Worm (Caenorhabditis elegans) whole organism, L2 larva: Measurements from ENCODE around the gene Y69A2AR.22.

Experiments
- C34F6.9 ChIP-seq: fragments of 150-350 bp; optimal IDR thresholded peaks from 2 replicates; lab custom pipeline; 2014; ENCODE audit warnings: missing biosample characterization, missing genetic modification characterization
- F13H6.1 ChIP-seq: sonication (generic microtip); optimal IDR thresholded peaks from 2 replicates; lab custom pipeline; 2016; ENCODE audit warnings: missing genetic modification characterization, missing compliant biosample characterization
- R02D3.7 ChIP-seq: fragments of 150-350 bp; optimal IDR thresholded peaks from 2 replicates; lab custom pipeline; 2014; ENCODE audit warnings: missing biosample characterization, missing genetic modification characterization
- Y55F3AM.14 ChIP-seq: fragments of 200-800 bp; sonication (Bioruptor generic); optimal IDR thresholded peaks from 2 replicates; lab custom pipeline; 2018; ENCODE audit warnings: mild to moderate bottlenecking, missing genetic modification characterization, missing compliant biosample characterization
- ZK546.5 ChIP-seq: sonication (generic microtip); optimal IDR thresholded peaks from 2 replicates; lab custom pipeline; 2017; ENCODE audit warnings: missing biosample characterization, missing genetic modification characterization
- alr-1 ChIP-seq: fragments of 150-350 bp; optimal IDR thresholded peaks from 2 replicates; lab custom pipeline; 2014; ENCODE audit warnings: missing biosample characterization, missing genetic modification characterization
- aly-2 ChIP-seq: fragments of 150-350 bp; optimal IDR thresholded peaks from 2 replicates; lab custom pipeline; 2014; ENCODE audit warnings: missing biosample characterization, missing genetic modification characterization
- ama-1 ChIP-seq: fragments of 150-350 bp; optimal IDR thresholded peaks from 2 replicates; lab custom pipeline; 2018; ENCODE audit warnings: inconsistent platforms
- dmd-4 ChIP-seq: sonication (generic microtip); optimal IDR thresholded peaks from 2 replicates; lab custom pipeline; 2017; ENCODE audit warnings: missing biosample characterization, missing genetic modification characterization
- elt-3 ChIP-seq: sonication (generic microtip); optimal IDR thresholded peaks from 2 replicates; lab custom pipeline; 2017; ENCODE audit warnings: missing biosample characterization, missing genetic modification characterization
- fos-1 ChIP-seq: fragments of 150-350 bp; optimal IDR thresholded peaks from 2 replicates; lab custom pipeline; 2014; ENCODE audit warnings: missing biosample characterization, missing genetic modification characterization
- gmeb-1 ChIP-seq: fragments of 150-350 bp; optimal IDR thresholded peaks from 2 replicates; lab custom pipeline; 2014; ENCODE audit warnings: missing biosample characterization, missing genetic modification characterization
- lin-11 ChIP-seq: fragments of 150-350 bp; sonication (generic microtip); optimal IDR thresholded peaks from 2 replicates; lab custom pipeline; 2014; ENCODE audit warnings: missing biosample characterization, missing genetic modification characterization, inconsistent platforms, mixed read lengths
- lin-39 ChIP-seq: fragments of 150-350 bp; optimal IDR thresholded peaks from 2 replicates; lab custom pipeline; 2014; ENCODE audit warnings: missing biosample characterization, missing genetic modification reagents, missing genetic modification characterization
- lsy-2 ChIP-seq, 2 experiments: fragments of 150-350 bp in 1 of 2; sonication (generic microtip) in 1 of 2; optimal IDR thresholded peaks; 2 replicates each; lab custom pipeline; 2014 to 2017; ENCODE audit warnings: missing biosample characterization in 2 of 2, missing genetic modification characterization in 2 of 2
- mab-5 ChIP-seq: fragments of 150-350 bp; optimal IDR thresholded peaks from 2 replicates; lab custom pipeline; 2014; ENCODE audit warnings: missing biosample characterization, missing genetic modification characterization
- mbf-1 ChIP-seq: sonication (generic microtip); optimal IDR thresholded peaks from 2 replicates; lab custom pipeline; 2017; ENCODE audit warnings: missing biosample characterization, missing genetic modification characterization
- mdl-1 ChIP-seq, 2 experiments: fragments of 150-350 bp in 1 of 2; sonication (generic microtip) in 1 of 2; optimal IDR thresholded peaks; 2 replicates each; lab custom pipeline; 2017; ENCODE audit warnings: missing biosample characterization in 2 of 2, missing genetic modification characterization in 2 of 2
- nhr-11 ChIP-seq: fragments of 150-350 bp; optimal IDR thresholded peaks from 2 replicates; lab custom pipeline; 2014; ENCODE audit warnings: missing biosample characterization, missing genetic modification characterization
- nhr-12 ChIP-seq: fragments of 150-350 bp; optimal IDR thresholded peaks from 2 replicates; lab custom pipeline; 2014; ENCODE audit warnings: missing biosample characterization, missing genetic modification characterization
- nhr-21 ChIP-seq: fragments of 150-350 bp; optimal IDR thresholded peaks from 2 replicates; lab custom pipeline; 2014; ENCODE audit warnings: missing biosample characterization, missing genetic modification characterization
- nhr-23 ChIP-seq: fragments of 150-350 bp; optimal IDR thresholded peaks from 2 replicates; lab custom pipeline; 2014; ENCODE audit warnings: missing biosample characterization, missing genetic modification reagents, missing genetic modification characterization
- nhr-25 ChIP-seq: fragments of 150-350 bp; sonication (generic microtip); optimal IDR thresholded peaks from 3 replicates; lab custom pipeline; 2014; ENCODE audit warnings: missing biosample characterization, missing genetic modification characterization
- peb-1 ChIP-seq: fragments of 150-350 bp; optimal IDR thresholded peaks from 2 replicates; lab custom pipeline; 2014; ENCODE audit warnings: missing biosample characterization, missing genetic modification characterization
- skn-1 ChIP-seq: sonication (generic microtip); optimal IDR thresholded peaks from 2 replicates; lab custom pipeline; 2017; ENCODE audit warnings: missing biosample characterization, missing genetic modification characterization
- sma-9 ChIP-seq, 2 experiments: fragments of 150-350 bp in 1 of 2; sonication (generic microtip) in 1 of 2; optimal IDR thresholded peaks; 2 replicates each; lab custom pipeline; 2014 to 2016; ENCODE audit warnings: missing genetic modification characterization in 2 of 2, mild to moderate bottlenecking in 1 of 2, missing biosample characterization in 1 of 2, missing compliant biosample characterization in 1 of 2, missing genetic modification reagents in 1 of 2, moderate library complexity in 1 of 2
- unc-39 ChIP-seq: fragments of 150-350 bp; optimal IDR thresholded peaks from 2 replicates; lab custom pipeline; 2014; ENCODE audit warnings: missing biosample characterization, missing genetic modification characterization
- unc-55 ChIP-seq: fragments of 150-350 bp; sonication (generic microtip); optimal IDR thresholded peaks from 3 replicates; lab custom pipeline; 2014; ENCODE audit warnings: missing biosample characterization, missing genetic modification reagents, missing genetic modification characterization
- unc-62 ChIP-seq: fragments of 150-350 bp; optimal IDR thresholded peaks from 2 replicates; lab custom pipeline; 2014; ENCODE audit warnings: missing biosample characterization, missing genetic modification reagents, missing genetic modification characterization
- zag-1 ChIP-seq: fragments of 150-350 bp; optimal IDR thresholded peaks from 2 replicates; lab custom pipeline; 2014; ENCODE audit warnings: missing biosample characterization, missing genetic modification characterization
- ztf-1 ChIP-seq: fragments of 200-800 bp; sonication (Bioruptor generic); conservative IDR thresholded peaks from 2 replicates; pipeline ENCODE4 v1.3.6; 2022; ENCODE audit warnings: missing genetic modification characterization, missing compliant biosample characterization

The Y69A2AR.22 gene

DNA sequence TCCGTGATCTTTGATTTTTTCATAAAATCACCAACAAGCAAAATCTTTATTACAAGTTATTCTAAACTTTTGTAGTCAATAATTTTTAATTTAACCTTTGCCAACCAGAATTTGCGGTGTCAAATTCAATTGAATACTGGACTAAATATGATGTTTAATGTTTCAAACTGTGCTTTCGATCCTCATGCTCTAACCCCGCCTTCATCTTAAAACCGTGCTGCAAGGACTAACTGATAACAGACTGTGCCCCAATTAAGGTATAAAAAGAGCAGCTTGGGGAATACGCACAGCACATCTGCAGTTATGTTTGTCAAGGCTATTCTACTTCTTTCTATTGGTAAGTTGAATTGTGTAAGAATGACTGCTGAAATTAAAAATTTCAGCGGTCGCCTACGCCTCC lies 40.3 kb downstream of the Y69A2AR.22 start, which contains the start of gene ilys-2:
TSS of gene ilys-2 (plus strand) at position 301 of the 400 bp plus-strand sequence.
- TF ChIP-seq C34F6.9 (tag; lab: Kevin White, UChicago), result no peak
- no peak for TF ChIP-seq Y55F3AM.14 (GFP tag; lab: Kevin White, UChicago)
- TF ChIP-seq unc-62, result no peak
- TF ChIP-seq unc-55, result no peak
- no peak for TF ChIP-seq nhr-23

DNA sequence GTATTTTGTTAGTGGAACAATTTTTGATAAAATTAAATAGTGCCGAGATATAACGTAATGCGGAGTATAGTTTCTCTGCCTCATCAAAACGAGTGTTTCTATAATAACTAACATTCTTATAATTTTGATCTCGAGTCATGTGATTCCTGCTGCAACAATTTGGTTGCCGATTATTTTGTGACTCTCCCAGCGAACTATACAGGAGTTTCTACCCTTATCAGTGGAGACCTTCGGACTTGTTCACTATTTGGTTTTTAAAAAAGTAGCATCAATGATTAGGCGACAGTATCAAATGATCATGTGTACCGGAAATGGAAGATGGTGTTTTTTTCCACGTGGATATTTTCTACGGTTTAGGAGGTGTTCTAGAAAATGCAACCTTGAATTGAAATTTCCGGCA lies 41.5 kb downstream of the Y69A2AR.22 start:
- no peak for TF ChIP-seq nhr-23
- peak; percentile 19 for TF ChIP-seq fos-1 (tag; lab: Kevin White, UChicago)
- TF ChIP-seq gmeb-1 (tag; lab: Kevin White, UChicago), result peak; percentile 14
- no peak for TF ChIP-seq aly-2 (tag; lab: Kevin White, UChicago)
- peak; percentile 31 for TF ChIP-seq sma-9 (GFP tag; optimal IDR thresholded peaks at IDR 0.05; lab: Kevin White, UChicago)
- no peak for TF ChIP-seq sma-9 (tag; optimal IDR thresholded peaks at IDR 0.05; lab: Kevin White, UChicago)
- TF ChIP-seq, all 48 proteins: peak for 3

DNA sequence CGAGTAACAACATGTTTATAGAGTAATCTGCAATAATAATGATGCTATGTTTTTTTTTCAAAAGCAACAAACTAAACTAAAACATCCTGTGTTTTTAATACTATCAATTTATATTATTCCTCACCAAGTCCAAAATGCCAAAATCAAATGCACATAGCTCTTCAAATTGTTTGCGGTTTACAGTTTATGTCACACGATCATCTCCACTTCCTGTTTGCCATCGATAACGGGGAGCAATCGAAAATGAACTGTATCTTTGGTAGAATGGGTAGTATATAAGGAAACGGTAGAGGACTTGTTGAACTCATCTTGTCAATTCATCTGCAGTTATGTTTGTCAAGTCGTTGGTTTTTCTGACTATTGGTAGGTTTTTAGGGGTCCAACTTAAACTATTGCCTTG lies 43.6 kb downstream of the Y69A2AR.22 start, which contains the start of gene ilys-3:
TSS of gene ilys-3 (plus strand) at position 301 of the 400 bp plus-strand sequence.
- TF ChIP-seq nhr-25 (tag; lab: Kevin White, UChicago) (no peak), ztf-1 (no peak), skn-1 (no peak), mbf-1 (no peak)

DNA sequence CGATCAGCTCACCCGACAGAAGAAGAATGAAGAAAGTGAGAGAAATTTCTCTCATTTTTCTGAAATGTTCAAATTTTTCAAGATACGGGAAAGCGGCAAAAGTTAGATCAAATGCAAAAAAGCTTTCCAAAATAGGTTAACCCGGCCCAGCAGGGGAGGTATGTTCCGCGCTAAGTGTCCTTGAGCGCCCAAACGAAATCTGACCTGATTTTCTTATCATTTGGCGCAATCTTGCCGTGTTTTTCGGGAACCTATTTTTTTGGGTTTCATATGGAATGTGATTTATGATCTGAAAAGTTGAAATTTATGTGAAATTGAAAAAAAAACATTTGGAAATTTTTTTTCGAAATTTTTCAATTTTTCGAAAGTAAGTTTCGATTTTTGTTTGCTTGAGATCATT lies 44.4 kb downstream of the Y69A2AR.22 start, which contains the start of gene cdh-10:
TSS of gene cdh-10 (minus strand) at position 59 of the 400 bp plus-strand sequence.
- no peak for TF ChIP-seq elt-3 (tag; lab: Kevin White, UChicago)
- no peak for TF ChIP-seq mdl-1 (tag; optimal IDR thresholded peaks at IDR 0.05; lab: Kevin White, UChicago)
- no peak for TF ChIP-seq ZK546.5 (tag; lab: Kevin White, UChicago)
- TF ChIP-seq dmd-4 (tag; lab: Kevin White, UChicago), result no peak
- TF ChIP-seq, all 48 proteins: peak for 0

DNA sequence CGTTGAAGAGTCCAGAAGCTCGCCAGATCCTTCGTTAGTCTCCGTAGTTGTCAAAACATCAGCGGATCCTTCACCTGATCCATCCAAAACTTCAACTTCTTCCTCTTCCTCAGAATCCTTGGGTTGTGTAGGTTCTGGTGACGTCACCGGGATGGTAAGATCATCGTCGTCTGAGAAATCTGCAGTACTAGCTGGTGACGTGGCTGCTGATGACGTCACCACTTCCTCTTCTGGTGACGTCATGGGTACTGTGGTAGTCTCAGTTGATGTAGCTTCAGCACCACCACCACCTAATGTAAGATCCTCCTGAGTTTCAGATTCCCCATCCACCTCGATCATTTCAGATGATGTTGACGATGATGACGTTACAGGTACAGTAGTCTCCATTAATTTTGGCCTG lies 46.3 kb downstream of the Y69A2AR.22 start:
- TF ChIP-seq unc-39 (tag; lab: Kevin White, UChicago), result no peak
- no peak for TF ChIP-seq nhr-25 (tag; lab: Kevin White, UChicago)
- no peak for TF ChIP-seq nhr-21 (tag; lab: Kevin White, UChicago)
- TF ChIP-seq zag-1 (tag; lab: Kevin White, UChicago), result no peak
- TF ChIP-seq R02D3.7 (tag; lab: Kevin White, UChicago), result no peak
- no peak for TF ChIP-seq lin-11 (tag; lab: Kevin White, UChicago)
- TF ChIP-seq Y55F3AM.14 (GFP tag; lab: Kevin White, UChicago), result no peak
- TF ChIP-seq lin-39 (tag; lab: Kevin White, UChicago), result no peak
- no peak for TF ChIP-seq gmeb-1 (tag; lab: Kevin White, UChicago)
- no peak for TF ChIP-seq elt-3 (tag; lab: Kevin White, UChicago)
- TF ChIP-seq nhr-12, result no peak
- no peak for TF ChIP-seq nhr-23
- TF ChIP-seq unc-62, result no peak
- no peak for TF ChIP-seq ama-1 (lab: Kevin White, UChicago)

DNA sequence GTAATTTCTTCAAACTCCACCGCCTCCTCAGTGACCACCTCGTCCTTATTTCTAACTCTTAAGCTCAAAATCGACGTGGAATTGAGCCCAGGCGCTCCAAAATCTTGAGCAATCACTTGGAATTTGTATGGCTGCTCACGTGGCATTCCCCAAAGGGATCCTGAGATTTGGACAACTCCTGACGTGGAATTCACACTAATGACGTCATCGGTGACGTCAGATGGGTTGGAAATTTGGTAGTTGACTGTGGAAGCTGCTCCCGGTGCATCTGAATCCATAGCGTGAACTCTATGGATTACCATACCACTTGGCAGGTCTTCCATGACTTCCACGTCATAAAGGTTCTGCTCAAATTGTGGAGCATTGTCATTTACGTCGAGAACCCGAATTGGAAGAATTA lies 52.6 kb downstream of the Y69A2AR.22 start:
- TF ChIP-seq nhr-21 (tag; lab: Kevin White, UChicago), result no peak
- TF ChIP-seq F13H6.1, result no peak
- no peak for TF ChIP-seq mab-5 (tag; lab: Kevin White, UChicago)
- no peak for TF ChIP-seq lin-39 (tag; lab: Kevin White, UChicago)
- TF ChIP-seq peb-1 (tag; lab: Kevin White, UChicago), result no peak
- no peak for TF ChIP-seq alr-1 (tag; lab: Kevin White, UChicago)
- TF ChIP-seq lsy-2 (tag; optimal IDR thresholded peaks at IDR 0.05; lab: Kevin White, UChicago), result no peak
- TF ChIP-seq gmeb-1 (tag; lab: Kevin White, UChicago), result no peak
- TF ChIP-seq dmd-4 (tag; lab: Kevin White, UChicago), result no peak
- TF ChIP-seq nhr-11 (tag; lab: Kevin White, UChicago), result no peak
